Worm (Caenorhabditis elegans) whole organism, mixed stage, embryonic: ENCODE results near the gene fipr-15.

Experiments
- blmp-1 ChIP-seq: fragments of 150-350 bp; optimal IDR thresholded peaks from 2 replicates; lab custom pipeline; 2014; ENCODE audit warnings: missing biosample characterization, missing genetic modification characterization
- ceh-43 ChIP-seq: fragments of 200-800 bp; sonication (Bioruptor generic); optimal IDR thresholded peaks from 2 replicates; lab custom pipeline; 2018; ENCODE audit warnings: mild to moderate bottlenecking, missing genetic modification characterization, moderate library complexity, missing compliant biosample characterization
- elt-1 ChIP-seq: sonication (generic microtip); optimal IDR thresholded peaks from 2 replicates; lab custom pipeline; 2017; ENCODE audit warnings: missing genetic modification characterization, mild to moderate bottlenecking, missing compliant biosample characterization, antibody characterized with exemption, moderate library complexity, borderline replicate concordance; ENCODE audit not compliant: insufficient read depth
- lin-13 ChIP-seq: fragments of 150-350 bp; optimal IDR thresholded peaks from 2 replicates; lab custom pipeline; 2014; ENCODE audit warnings: missing biosample characterization, missing genetic modification characterization
- lsy-2 ChIP-seq: fragments of 150-350 bp; optimal IDR thresholded peaks from 2 replicates; lab custom pipeline; 2014; ENCODE audit warnings: missing biosample characterization, missing genetic modification characterization
- nhr-12 ChIP-seq: fragments of 150-350 bp; optimal IDR thresholded peaks from 2 replicates; lab custom pipeline; 2014; ENCODE audit warnings: missing biosample characterization, missing genetic modification characterization
- nhr-237 ChIP-seq: fragments of 150-350 bp; optimal IDR thresholded peaks from 2 replicates; lab custom pipeline; 2014; ENCODE audit warnings: missing biosample characterization, missing genetic modification characterization
- nhr-28 ChIP-seq: fragments of 150-350 bp; optimal IDR thresholded peaks from 2 replicates; lab custom pipeline; 2014; ENCODE audit warnings: missing biosample characterization, missing genetic modification characterization
- pha-4 ChIP-seq: fragments of 150-350 bp; optimal IDR thresholded peaks from 2 replicates; lab custom pipeline; 2018; ENCODE audit warnings: missing biosample characterization, missing genetic modification reagents, missing genetic modification characterization
- snpc-4 ChIP-seq: fragments of 150-350 bp; optimal IDR thresholded peaks from 2 replicates; lab custom pipeline; 2014; ENCODE audit warnings: missing biosample characterization, missing genetic modification characterization

DNA sequence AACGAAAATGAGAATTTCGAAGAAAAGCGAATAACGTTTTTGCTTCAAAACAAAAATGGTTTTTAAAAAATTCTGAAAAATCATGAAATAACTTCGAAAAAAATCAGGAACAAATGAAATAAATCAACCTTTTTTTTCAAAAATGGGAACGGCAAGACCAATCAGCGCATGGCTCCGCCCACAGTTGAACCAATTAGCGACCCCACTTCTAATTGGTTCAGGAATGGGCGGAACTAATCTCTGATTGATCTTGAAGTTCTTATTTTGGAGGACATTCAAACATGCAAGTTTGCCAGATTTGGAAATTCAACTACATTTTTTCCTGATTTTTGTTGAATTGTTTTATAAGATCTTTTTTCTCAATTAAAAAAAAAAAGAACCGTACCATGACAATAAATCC is 24.4 kb upstream of the fipr-15 start:
- no peak for TF ChIP-seq lin-13 (tag; lab: Kevin White, UChicago)
- no peak for TF ChIP-seq ceh-43
- no peak for TF ChIP-seq nhr-28 (tag; lab: Kevin White, UChicago)
- TF ChIP-seq nhr-12 (tag; lab: Kevin White, UChicago), result no peak
- TF ChIP-seq pha-4 (tag; lab: Kevin White, UChicago), result no peak
- TF ChIP-seq lsy-2 (tag; lab: Kevin White, UChicago), result no peak
- no peak for TF ChIP-seq blmp-1 (tag; lab: Kevin White, UChicago)
- no peak for TF ChIP-seq snpc-4 (tag; lab: Kevin White, UChicago)
- TF ChIP-seq nhr-237 (tag; lab: Kevin White, UChicago), result no peak
- TF ChIP-seq elt-1 (tag; lab: Kevin White, UChicago), result no peak
